Worm (Caenorhabditis elegans) whole organism, midembryonic: ENCODE results near the gene nep-11.

Experiments used
- T22C8.4 ChIP-seq: fragments of 200-800 bp; sonication (Bioruptor generic); IDR thresholded peaks from 2 replicates; pipeline ENCODE4 v1.3.6; 2022; ENCODE audit warnings: missing genetic modification characterization, missing compliant biosample characterization
- cog-1 ChIP-seq: sonication (generic microtip); optimal IDR thresholded peaks from 2 replicates; lab custom pipeline; 2016; ENCODE audit warnings: missing genetic modification characterization, missing compliant biosample characterization
- flt-1 ChIP-seq: fragments of 200-800 bp; sonication (Bioruptor generic); IDR thresholded peaks from 2 replicates; pipeline ENCODE4 v1.3.6; 2022; ENCODE audit warnings: missing genetic modification characterization, missing compliant biosample characterization
- klf-2 ChIP-seq: fragments of 200-800 bp; sonication (Bioruptor generic); conservative IDR thresholded peaks from 2 replicates; pipeline ENCODE4 v1.3.6; 2022; ENCODE audit warnings: missing genetic modification reagents, missing genetic modification characterization, missing compliant biosample characterization
- med-1 ChIP-seq: sonication (generic microtip); optimal IDR thresholded peaks from 2 replicates; lab custom pipeline; 2017; ENCODE audit warnings: missing genetic modification characterization, mild to moderate bottlenecking, missing compliant biosample characterization, antibody characterized with exemption, missing genetic modification reagents; ENCODE audit not compliant: insufficient read depth
- ref-1 ChIP-seq: fragments of 200-800 bp; sonication (Bioruptor generic); conservative IDR thresholded peaks from 2 replicates; pipeline ENCODE4 v1.3.6; 2022; ENCODE audit warnings: missing genetic modification reagents, missing genetic modification characterization, missing compliant biosample characterization
- tab-1 ChIP-seq: fragments of 200-800 bp; sonication (Bioruptor generic); IDR thresholded peaks from 2 replicates; pipeline ENCODE4 v1.3.6; 2022; ENCODE audit warnings: missing genetic modification characterization, missing compliant biosample characterization
- ztf-23 ChIP-seq: fragments of 200-800 bp; sonication (Bioruptor generic); IDR thresholded peaks from 2 replicates; pipeline ENCODE4 v1.3.6; 2022; ENCODE audit warnings: missing genetic modification reagents, missing genetic modification characterization, missing compliant biosample characterization
- ztf-29 ChIP-seq: fragments of 200-800 bp; sonication (Bioruptor generic); IDR thresholded peaks from 2 replicates; pipeline ENCODE4 v1.3.6; 2022; ENCODE audit warnings: missing genetic modification reagents, missing genetic modification characterization, missing compliant biosample characterization

The nep-11 gene

ce11 chrII:3445285-3445806 is 20.0 kb upstream of the nep-11 start, which contains the start of the genes C16C8.5 and C16C8.16:
Gene C16C8.5 (minus strand): TSS chrII:3445385.
Gene C16C8.16 (plus strand): TSS chrII:3445756.
- TF ChIP-seq ztf-29 (GFP tag; lab: Robert Waterston, UW) = no peak
- no peak for TF ChIP-seq tab-1 (GFP tag; lab: Robert Waterston, UW)
- no peak for TF ChIP-seq ztf-23 (GFP tag; lab: Robert Waterston, UW)
- TF ChIP-seq cog-1 = no peak
- TF ChIP-seq med-1 = no peak
- no peak for TF ChIP-seq T22C8.4 (GFP tag; lab: Robert Waterston, UW)
- no peak for TF ChIP-seq ref-1
- TF ChIP-seq flt-1 (GFP tag; lab: Robert Waterston, UW) = no peak
- TF ChIP-seq klf-2 = no peak

- TF ChIP-seq tab-1 (GFP tag; lab: Robert Waterston, UW) (no peak), flt-1 (GFP tag; lab: Robert Waterston, UW) (no peak), med-1 (no peak)
Measured at ce11 chrII:3444280-3444679, 18.9 kb upstream of the nep-11 start, which contains the start of gene C16C8.4. Gene C16C8.4 (minus strand): TSS chrII:3444380.

DNA sequence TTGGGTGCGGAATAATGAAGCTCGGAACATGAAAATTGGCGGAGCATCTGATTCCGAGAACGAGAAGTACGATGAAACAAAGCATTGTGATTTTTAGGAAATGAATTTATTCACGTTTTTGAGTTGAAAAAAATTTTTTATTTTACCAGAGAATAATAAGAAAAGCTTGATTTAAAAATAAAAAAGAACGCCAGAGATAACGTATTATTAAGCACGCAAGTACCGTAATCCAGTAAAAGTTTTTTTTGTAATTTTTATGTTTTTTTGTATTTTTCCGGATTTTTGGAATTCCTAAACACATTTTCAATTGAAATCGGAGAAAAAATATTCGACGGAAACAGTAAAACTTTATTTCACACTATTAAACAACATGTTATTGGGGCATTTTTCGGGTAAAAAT is 17.8 kb upstream of the nep-11 start, which contains the start of gene C16C8.22:
TSS of gene C16C8.22 (minus strand) at position 101 of the 400 bp plus-strand sequence.
- TF ChIP-seq med-1 (no peak), klf-2 (no peak), flt-1 (GFP tag; lab: Robert Waterston, UW) (no peak), ztf-29 (GFP tag; lab: Robert Waterston, UW) (no peak), cog-1 (no peak), tab-1 (GFP tag; lab: Robert Waterston, UW) (no peak), T22C8.4 (GFP tag; lab: Robert Waterston, UW) (no peak), ztf-23 (GFP tag; lab: Robert Waterston, UW) (no peak), ref-1 (no peak)

DNA sequence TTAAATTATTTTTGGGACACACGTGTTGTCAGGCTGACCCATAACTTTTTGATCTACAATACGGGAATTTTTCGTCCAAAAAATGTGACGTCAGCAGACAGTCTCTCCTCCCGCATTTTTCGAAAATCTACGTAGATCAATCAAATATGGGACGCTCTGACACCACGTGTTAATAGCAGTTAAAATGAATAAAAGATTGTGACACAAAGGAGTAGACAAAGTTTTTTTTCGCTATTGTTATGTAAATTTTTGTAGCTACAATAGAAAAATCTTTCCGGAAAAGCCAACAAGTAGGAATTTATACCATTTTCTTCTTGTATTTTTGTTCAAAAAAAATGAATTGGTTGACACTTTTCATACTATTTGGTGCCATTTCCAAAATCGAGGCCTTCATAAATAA is 16.0 kb upstream of the nep-11 start, which contains the start of gene C16C8.27:
TSS of gene C16C8.27 (plus strand) at position 301 of the 400 bp plus-strand sequence.
- TF ChIP-seq flt-1 (GFP tag; lab: Robert Waterston, UW) (no peak), cog-1 (no peak), ztf-29 (GFP tag; lab: Robert Waterston, UW) (no peak), klf-2 (no peak), ref-1 (no peak), ztf-23 (GFP tag; lab: Robert Waterston, UW) (no peak), med-1 (no peak), tab-1 (GFP tag; lab: Robert Waterston, UW) (no peak), T22C8.4 (GFP tag; lab: Robert Waterston, UW) (no peak)

- no peak for TF ChIP-seq T22C8.4 (GFP tag; lab: Robert Waterston, UW)
- TF ChIP-seq ref-1 = no peak
- no peak for TF ChIP-seq cog-1
- TF ChIP-seq tab-1 (GFP tag; lab: Robert Waterston, UW) = no peak
- no peak for TF ChIP-seq ztf-23 (GFP tag; lab: Robert Waterston, UW)
- no peak for TF ChIP-seq klf-2
- TF ChIP-seq flt-1 (GFP tag; lab: Robert Waterston, UW) = no peak
- TF ChIP-seq ztf-29 (GFP tag; lab: Robert Waterston, UW) = no peak
- TF ChIP-seq med-1 = no peak
Measured at ce11 chrII:3440641-3440926, 15.3 kb upstream of the nep-11 start, which contains the start of gene C16C8.17. Gene C16C8.17 (plus strand): TSS chrII:3440827.

ce11 chrII:3439842-3440640 is 14.7 kb upstream of the nep-11 start:
- TF ChIP-seq klf-2 = no peak
- no peak for TF ChIP-seq flt-1 (GFP tag; lab: Robert Waterston, UW)
- no peak for TF ChIP-seq med-1
- TF ChIP-seq T22C8.4 (GFP tag; lab: Robert Waterston, UW) = no peak
- TF ChIP-seq ref-1 = no peak
- TF ChIP-seq ztf-29 (GFP tag; lab: Robert Waterston, UW) = no peak
- TF ChIP-seq ztf-23 (GFP tag; lab: Robert Waterston, UW) = no peak
- no peak for TF ChIP-seq tab-1 (GFP tag; lab: Robert Waterston, UW)
- no peak for TF ChIP-seq cog-1

ce11 chrII:3439244-3439698 is 13.9 kb upstream of the nep-11 start:
- TF ChIP-seq T22C8.4 (GFP tag; lab: Robert Waterston, UW) (peak; percentile 62; the same call in 1 of the 2 replicates), ztf-29 (GFP tag; lab: Robert Waterston, UW) (0 out of 2 replicates have a peak, but pooled peaks have one; percentile 35), ref-1 (peak; percentile 46; the same call in 1 of the 2 replicates), klf-2 (no peak), tab-1 (GFP tag; lab: Robert Waterston, UW) (peak; percentile 84), ztf-23 (GFP tag; lab: Robert Waterston, UW) (peak; percentile 72), med-1 (no peak), flt-1 (GFP tag; lab: Robert Waterston, UW) (peak; percentile 85), cog-1 (peak; percentile 14)

DNA sequence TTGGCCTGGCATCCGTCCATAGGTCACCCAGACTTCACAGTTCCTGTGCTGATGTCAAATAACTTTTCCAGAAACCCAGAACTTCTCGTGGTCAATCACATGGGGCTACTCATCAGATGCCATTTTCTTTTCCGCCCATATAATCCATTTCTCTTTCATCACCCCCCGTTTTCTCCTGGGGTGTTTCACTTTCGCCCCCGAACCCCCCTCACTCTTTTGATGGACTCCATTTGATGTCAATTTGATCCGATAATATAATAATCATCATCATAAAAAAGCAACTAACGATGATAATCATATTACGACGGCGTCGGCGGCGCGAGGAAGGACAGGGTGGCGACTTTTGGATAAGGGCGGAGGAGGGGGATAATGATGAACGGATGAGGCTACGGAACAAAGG is 12.9 kb upstream of the nep-11 start:
- no peak for TF ChIP-seq med-1
- no peak for TF ChIP-seq klf-2
- no peak for TF ChIP-seq cog-1
- no peak for TF ChIP-seq ztf-23 (GFP tag; lab: Robert Waterston, UW)
- no peak for TF ChIP-seq flt-1 (GFP tag; lab: Robert Waterston, UW)
- no peak for TF ChIP-seq T22C8.4 (GFP tag; lab: Robert Waterston, UW)
- TF ChIP-seq ref-1 = no peak
- TF ChIP-seq ztf-29 (GFP tag; lab: Robert Waterston, UW) = no peak
- TF ChIP-seq tab-1 (GFP tag; lab: Robert Waterston, UW) = no peak

ce11 chrII:3437393-3437792 is 12.1 kb upstream of the nep-11 start:
- TF ChIP-seq cog-1 (no peak), tab-1 (GFP tag; lab: Robert Waterston, UW) (no peak), ztf-23 (GFP tag; lab: Robert Waterston, UW) (no peak), med-1 (no peak), ref-1 (no peak), klf-2 (no peak), ztf-29 (GFP tag; lab: Robert Waterston, UW) (no peak), flt-1 (GFP tag; lab: Robert Waterston, UW) (no peak), T22C8.4 (GFP tag; lab: Robert Waterston, UW) (no peak)
